Worm (Caenorhabditis elegans) whole organism, L4/young adult: ENCODE data around the gene ZK994.6.

Experiments
- W03F9.2 ChIP-seq: fragments of 150-350 bp; optimal IDR thresholded peaks from 2 replicates; lab custom pipeline; 2014; ENCODE audit warnings: missing biosample characterization, missing genetic modification characterization
- him-1 ChIP-seq: sonication (generic microtip); optimal IDR thresholded peaks from 2 replicates; lab custom pipeline; 2016; ENCODE audit warnings: missing genotype, missing genetic modification reagents, missing genetic modification characterization, missing compliant biosample characterization

- no peak for TF ChIP-seq him-1 (tag; lab: Kevin White, UChicago)
- TF ChIP-seq W03F9.2 = no peak
These were observed 25.9 kb downstream of the ZK994.6 start for ce11 chrV:8481274-8481673.
